Fruit fly (Drosophila melanogaster): ENCODE data around the gene Lectin-galC1.

Lectin-galC1 gene

dm6 chr2L:19398317-19399234, 18.7 kb upstream of the Lectin-galC1 start, which contains the start of gene CG17544 (continued):
- TF ChIP-seq Xrp1 (GFP tag; IDR thresholded peaks at IDR 0.05) (peak; percentile 69), CG4328 (GFP tag; optimal IDR thresholded peaks at IDR 0.05) (peak; percentile 77), CG34224 (GFP tag; IDR thresholded peaks at IDR 0.05; ENCODE audit: partially characterized antibody) (peak; percentile 48; the same call in 2 of the 3 replicates), CG13424 (tag; optimal IDR thresholded peaks at IDR 0.05) (peak; percentile 89), Atf6 (GFP tag; IDR thresholded peaks at IDR 0.05) (peak; percentile 57), CG10147 (GFP tag; optimal IDR thresholded peaks at IDR 0.05) (peak; percentile 40), peb (GFP tag; IDR thresholded peaks at IDR 0.05) (no peak), CG10462 (GFP tag; optimal IDR thresholded peaks at IDR 0.05) (peak; percentile 43), CG17359 (tag; optimal IDR thresholded peaks at IDR 0.05) (peak; percentile 76), CG14441 (GFP tag; IDR thresholded peaks at IDR 0.05) (peak; percentile 41), ATbp (GFP tag; optimal IDR thresholded peaks at IDR 0.05) (peak; percentile 70), bab2 (GFP tag; optimal IDR thresholded peaks at IDR 0.05) (no peak), exex (tag; optimal IDR thresholded peaks at IDR 0.05) (peak; percentile 37), CG6791 (GFP tag; IDR thresholded peaks at IDR 0.05; ENCODE audit: partially characterized antibody) (peak; percentile 32; the same call in 1 of the 3 replicates), CG18619 (GFP tag; optimal IDR thresholded peaks at IDR 0.05) (peak; percentile 87), vvl (GFP tag; IDR thresholded peaks at IDR 0.05) (peak; percentile 55), CG4617 (GFP tag; optimal IDR thresholded peaks at IDR 0.05; ENCODE audit: borderline replicate concordance) (peak; percentile 36), cad (GFP tag; optimal IDR thresholded peaks at IDR 0.05) (no peak), CG3281 (GFP tag; optimal IDR thresholded peaks at IDR 0.05) (peak; percentile 90), CG7987 (GFP tag; optimal IDR thresholded peaks at IDR 0.05) (peak; percentile 29), Deaf1 (tag; optimal IDR thresholded peaks at IDR 0.05) (peak; percentile 70), Dll (GFP tag; IDR thresholded peaks at IDR 0.05; ENCODE audit: partially characterized antibody) (no peak), Pdp1 (GFP tag; optimal IDR thresholded peaks at IDR 0.05) (peak; percentile 29 to 33), odd (GFP tag; optimal IDR thresholded peaks at IDR 0.05) (peak; percentile 76), row (GFP tag; IDR thresholded peaks at IDR 0.05) (peak; percentile 73), H2.0 (GFP tag; IDR thresholded peaks at IDR 0.05) (peak; percentile 54), Sox102F (GFP tag; optimal IDR thresholded peaks at IDR 0.05) (peak; percentile 71), pzg (GFP tag; optimal IDR thresholded peaks at IDR 0.05) (peak; percentile 9), gem (tag; optimal IDR thresholded peaks at IDR 0.05) (peak; percentile 90), CG33213 (GFP tag; optimal IDR thresholded peaks at IDR 0.05) (no peak), CG18476 (GFP tag; optimal IDR thresholded peaks at IDR 0.05) (no peak), lbe (GFP tag; optimal IDR thresholded peaks at IDR 0.05) (peak; percentile 29), CG16863 (GFP tag; optimal IDR thresholded peaks at IDR 0.05) (no peak), Rfx (GFP tag; IDR thresholded peaks at IDR 0.05) (peak; percentile 60), ase (GFP tag; IDR thresholded peaks at IDR 0.05) (peak; percentile 49; the same call in 1 of the 3 replicates), Nf-YC (tag; optimal IDR thresholded peaks at IDR 0.05) (peak; percentile 80), mirr (GFP tag; optimal IDR thresholded peaks at IDR 0.05) (peak; percentile 68), ato (GFP tag; IDR thresholded peaks at IDR 0.05; ENCODE audit: partially characterized antibody) (no peak), zfh1 (GFP tag; IDR thresholded peaks at IDR 0.05) (peak; percentile 7; the same call in 1 of the 3 replicates), dan (GFP tag; IDR thresholded peaks at IDR 0.05) (no peak), seq (GFP tag; IDR thresholded peaks at IDR 0.05) (no peak; the same call in 1 of the 2 replicates), Ets65A (GFP tag) (peak; percentile 91), CG11247 (GFP tag; IDR thresholded peaks at IDR 0.05) (no peak), CG15514 (GFP tag; optimal IDR thresholded peaks at IDR 0.05) (peak; percentile 40), klu (GFP tag; IDR thresholded peaks at IDR 0.05) (peak; percentile 69; the same call in 1 of the 2 replicates), p53 (GFP tag; optimal IDR thresholded peaks at IDR 0.05) (no peak), Hr39 (optimal IDR thresholded peaks at IDR 0.05) (no peak), dm (GFP tag; optimal IDR thresholded peaks at IDR 0.05) (no peak)

All from whole organism, embryonic.